Fruit fly (Drosophila melanogaster) whole organism, embryonic: ENCODE results near the gene Alp13.
A peak's percentile ranks its signal among the peaks of the same experiment; 100 is the strongest.

ENCODE experiments used
- Bdp1 ChIP-seq: fragments of 200-800 bp; sonication (Bioruptor generic); optimal IDR thresholded peaks from 3 replicates; lab custom pipeline; 2016; ENCODE audit warnings: missing biosample characterization, missing genetic modification characterization
- CG10543 ChIP-seq: fragments of 200-800 bp; sonication (Bioruptor generic); optimal IDR thresholded peaks from 3 replicates; lab custom pipeline; 2017; ENCODE audit warnings: missing biosample characterization, mild to moderate bottlenecking, missing genetic modification characterization, moderate library complexity
- CG11723 ChIP-seq: fragments of 200-800 bp; sonication (Bioruptor generic); optimal IDR thresholded peaks from 2 replicates; lab custom pipeline; 2017; ENCODE audit warnings: missing biosample characterization, mild to moderate bottlenecking, missing genetic modification characterization
- CG13296 ChIP-seq: fragments of 200-800 bp; sonication (Bioruptor generic); optimal IDR thresholded peaks from 3 replicates; lab custom pipeline; 2018; ENCODE audit warnings: missing biosample characterization, mild to moderate bottlenecking, missing genetic modification characterization
- CG13894 ChIP-seq: fragments of 200-800 bp; sonication (Bioruptor generic); optimal IDR thresholded peaks from 3 replicates; lab custom pipeline; 2018; ENCODE audit warnings: missing biosample characterization, mild to moderate bottlenecking, missing genetic modification characterization, moderate library complexity
- CG14441 ChIP-seq: fragments of 200-800 bp; sonication (Bioruptor generic); IDR thresholded peaks from 2 replicates; pipeline ENCODE4 v1.3.6; 2022; ENCODE audit warnings: missing biosample characterization, missing genetic modification characterization
- CG1602 ChIP-seq: fragments of 200-800 bp; sonication (Bioruptor generic); optimal IDR thresholded peaks from 3 replicates; lab custom pipeline; 2016; ENCODE audit warnings: missing biosample characterization, missing genetic modification characterization
- CG1792 ChIP-seq: fragments of 200-800 bp; sonication (Bioruptor generic); optimal IDR thresholded peaks from 2 replicates; lab custom pipeline; 2016; ENCODE audit warnings: missing biosample characterization, missing genetic modification characterization
- CG18599 ChIP-seq: fragments of 200-800 bp; sonication (Bioruptor generic); optimal IDR thresholded peaks from 3 replicates; lab custom pipeline; 2017; ENCODE audit warnings: missing biosample characterization, missing genetic modification characterization, mild to moderate bottlenecking, moderate library complexity, missing genetic modification reagents
- CG3281 ChIP-seq: fragments of 200-800 bp; sonication (Bioruptor generic); optimal IDR thresholded peaks from 3 replicates; lab custom pipeline; 2017; ENCODE audit warnings: missing biosample characterization, mild to moderate bottlenecking, missing genetic modification characterization
- CG3995 ChIP-seq: fragments of 200-800 bp; sonication (Bioruptor generic); optimal IDR thresholded peaks from 3 replicates; lab custom pipeline; 2016; ENCODE audit warnings: missing biosample characterization, missing genetic modification characterization
- CG4328 ChIP-seq: fragments of 200-800 bp; sonication (Bioruptor generic); optimal IDR thresholded peaks from 3 replicates; lab custom pipeline; 2017; ENCODE audit warnings: missing biosample characterization, missing genetic modification reagents, missing genetic modification characterization
- CG4730 ChIP-seq: fragments of 200-800 bp; sonication (Bioruptor generic); IDR thresholded peaks from 2 replicates; pipeline ENCODE4 v1.3.6; 2022; ENCODE audit warnings: missing biosample characterization, missing genetic modification characterization
- CG5180 ChIP-seq: fragments of 200-800 bp; sonication (Bioruptor generic); optimal IDR thresholded peaks from 3 replicates; lab custom pipeline; 2017; ENCODE audit warnings: missing biosample characterization, missing genetic modification characterization, mild to moderate bottlenecking, moderate library complexity, missing genetic modification reagents
- CG5245 ChIP-seq: fragments of 200-800 bp; sonication (Bioruptor generic); optimal IDR thresholded peaks from 3 replicates; lab custom pipeline; 2016; ENCODE audit warnings: missing biosample characterization, missing genetic modification characterization
- CG6683 ChIP-seq: fragments of 200-800 bp; sonication (Bioruptor generic); optimal IDR thresholded peaks from 2 replicates; lab custom pipeline; 2017; ENCODE audit warnings: missing biosample characterization, mild to moderate bottlenecking, missing genetic modification characterization, missing genetic modification reagents
- CG7271 ChIP-seq: fragments of 200-800 bp; sonication (Bioruptor generic); optimal IDR thresholded peaks from 2 replicates; lab custom pipeline; 2018; ENCODE audit warnings: missing biosample characterization, mild to moderate bottlenecking, missing genetic modification characterization, moderate library complexity
- CG8290 ChIP-seq, 3 experiments: fragments of 200-800 bp; sonication (Bioruptor generic); optimal IDR thresholded peaks; 2 replicates each; lab custom pipeline; 2016 to 2019; ENCODE audit warnings: missing biosample characterization in 3 of 3, missing genetic modification characterization in 3 of 3, mild to moderate bottlenecking in 2 of 3, moderate library complexity in 1 of 3
- CG8359 ChIP-seq: fragments of 200-800 bp; sonication (Bioruptor generic); optimal IDR thresholded peaks from 2 replicates; lab custom pipeline; 2017; ENCODE audit warnings: missing biosample characterization, mild to moderate bottlenecking, missing genetic modification characterization, borderline replicate concordance
- CG8388 ChIP-seq: fragments of 200-800 bp; sonication (Bioruptor generic); optimal IDR thresholded peaks from 2 replicates; lab custom pipeline; 2019; ENCODE audit warnings: missing biosample characterization, mild to moderate bottlenecking, missing genetic modification characterization, moderate library complexity
- CG9727 ChIP-seq: fragments of 200-800 bp; sonication (Bioruptor generic); optimal IDR thresholded peaks from 3 replicates; lab custom pipeline; 2017; ENCODE audit warnings: missing biosample characterization, mild to moderate bottlenecking, missing genetic modification characterization
- CG9797 ChIP-seq: fragments of 200-800 bp; sonication (Bioruptor generic); optimal IDR thresholded peaks from 3 replicates; lab custom pipeline; 2018; ENCODE audit warnings: missing biosample characterization, mild to moderate bottlenecking, missing genetic modification characterization
- D19A ChIP-seq: fragments of 200-800 bp; optimal IDR thresholded peaks from 3 replicates; lab custom pipeline; 2019; ENCODE audit warnings: missing biosample characterization, mild to moderate bottlenecking, missing genetic modification characterization, moderate library complexity
- Dll ChIP-seq: fragments of 200-800 bp; sonication (Bioruptor generic); IDR thresholded peaks from 4 replicates; pipeline ENCODE4 v1.3.6; 2022; ENCODE audit warnings: missing biosample characterization, missing genetic modification characterization; ENCODE audit not compliant: partially characterized antibody
- Doc3 ChIP-seq: fragments of 200-800 bp; sonication (Bioruptor generic); IDR thresholded peaks from 3 replicates; pipeline ENCODE4 v1.3.6; 2022; ENCODE audit warnings: missing biosample characterization, missing genetic modification characterization; ENCODE audit not compliant: partially characterized antibody
- Fer2 ChIP-seq: fragments of 200-800 bp; sonication (Bioruptor generic); optimal IDR thresholded peaks from 2 replicates; lab custom pipeline; 2018; ENCODE audit warnings: missing biosample characterization, mild to moderate bottlenecking, missing genetic modification characterization, moderate library complexity
- Hsf ChIP-seq: fragments of 200-800 bp; sonication (Bioruptor generic); optimal IDR thresholded peaks from 3 replicates; lab custom pipeline; 2016; ENCODE audit warnings: missing biosample characterization, missing genetic modification characterization
- Med ChIP-seq: fragments of 200-800 bp; sonication (Bioruptor generic); peaks from one replicate; lab custom pipeline; 2016; ENCODE audit warnings: missing biosample characterization, missing genetic modification characterization, mild to moderate bottlenecking, inconsistent platforms, moderate library complexity
- Mrtf ChIP-seq: fragments of 200-800 bp; sonication (Bioruptor generic); IDR thresholded peaks from 3 replicates; pipeline ENCODE4 v1.3.6; 2022; ENCODE audit warnings: missing biosample characterization, missing genetic modification characterization
- Myb ChIP-seq: fragments of 200-800 bp; sonication (Bioruptor generic); optimal IDR thresholded peaks from 2 replicates; lab custom pipeline; 2016; ENCODE audit warnings: missing biosample characterization, missing genetic modification characterization
- Six4 ChIP-seq: fragments of 200-800 bp; sonication (Bioruptor generic); optimal IDR thresholded peaks from 2 replicates; lab custom pipeline; 2016; ENCODE audit warnings: missing biosample characterization, missing genetic modification characterization
- Stat92E ChIP-seq, 3 experiments: fragments of >200 bp in 2 of 3; fragments of 200-800 bp in 1 of 3; sonication (Bioruptor generic) in 1 of 3; optimal IDR thresholded peaks; 2 replicates each; lab custom pipeline; 2017 to 2019; ENCODE audit warnings: missing biosample characterization in 3 of 3, missing genetic modification characterization in 3 of 3, mild to moderate bottlenecking in 1 of 3, moderate library complexity in 1 of 3
- al ChIP-seq: fragments of 200-800 bp; sonication (Bioruptor generic); IDR thresholded peaks from 2 replicates; pipeline ENCODE4 v1.3.6; 2022; ENCODE audit warnings: missing biosample characterization, missing genetic modification characterization
- aop ChIP-seq: fragments of 200-800 bp; sonication (Bioruptor generic); IDR thresholded peaks from 2 replicates; pipeline ENCODE4 v1.3.6; 2022; ENCODE audit warnings: missing biosample characterization, missing genetic modification characterization
- ato ChIP-seq: fragments of 200-800 bp; sonication (Bioruptor generic); IDR thresholded peaks from 2 replicates; pipeline ENCODE4 v1.3.6; 2022; ENCODE audit warnings: missing biosample characterization, missing genetic modification characterization; ENCODE audit not compliant: partially characterized antibody
- bab2 ChIP-seq: fragments of 200-800 bp; sonication (Bioruptor generic); optimal IDR thresholded peaks from 2 replicates; lab custom pipeline; 2016; ENCODE audit warnings: missing biosample characterization, missing genetic modification characterization
- crol ChIP-seq: fragments of 200-800 bp; sonication (Bioruptor generic); IDR thresholded peaks from 2 replicates; pipeline ENCODE4 v1.3.6; 2022; ENCODE audit warnings: missing biosample characterization, missing genetic modification characterization
- crp ChIP-seq, 2 experiments: fragments of 200-800 bp; sonication (Bioruptor generic); optimal IDR thresholded peaks; 2 replicates in 1 of 2; 3 replicates in 1 of 2; lab custom pipeline; 2017; ENCODE audit warnings: missing biosample characterization in 2 of 2, missing genetic modification characterization in 2 of 2, mild to moderate bottlenecking in 1 of 2, moderate library complexity in 1 of 2
- danr ChIP-seq: fragments of 200-800 bp; sonication (Bioruptor generic); IDR thresholded peaks from 2 replicates; pipeline ENCODE4 v1.3.6; 2022; ENCODE audit warnings: missing biosample characterization, missing genetic modification characterization
- dimm ChIP-seq: fragments of 200-800 bp; sonication (Bioruptor generic); IDR thresholded peaks from 2 replicates; pipeline ENCODE4 v1.3.6; 2022; ENCODE audit warnings: missing biosample characterization, missing genetic modification characterization
- esg ChIP-seq: fragments of 200-800 bp; sonication (Bioruptor generic); conservative IDR thresholded peaks from 2 replicates; pipeline ENCODE4 v1.3.6; 2022; ENCODE audit warnings: missing biosample characterization, missing genetic modification characterization
- insv ChIP-seq, 2 experiments: fragments of 200-800 bp; sonication (Bioruptor generic); optimal IDR thresholded peaks; 3 replicates each; lab custom pipeline; 2016 to 2018; ENCODE audit warnings: missing biosample characterization in 2 of 2, missing genetic modification characterization in 2 of 2
- jing ChIP-seq: fragments of 200-800 bp; sonication (Bioruptor generic); optimal IDR thresholded peaks from 2 replicates; lab custom pipeline; 2018; ENCODE audit warnings: missing biosample characterization, mild to moderate bottlenecking, missing genetic modification characterization
- lola ChIP-seq, 3 experiments: fragments of >200 bp in 2 of 3; fragments of 200-800 bp in 1 of 3; sonication (Bioruptor generic) in 1 of 3; optimal IDR thresholded peaks; 2 replicates each; lab custom pipeline; 2017 to 2019; ENCODE audit warnings: missing biosample characterization in 3 of 3, missing genetic modification characterization in 3 of 3, mild to moderate bottlenecking in 1 of 3, moderate library complexity in 1 of 3
- ro ChIP-seq: fragments of 200-800 bp; sonication (Bioruptor generic); IDR thresholded peaks from 2 replicates; pipeline ENCODE4 v1.3.6; 2022; ENCODE audit warnings: missing biosample characterization, missing genetic modification characterization
- sna ChIP-seq: fragments of 200-800 bp; sonication (Bioruptor generic); IDR thresholded peaks from 2 replicates; pipeline ENCODE4 v1.3.6; 2022; ENCODE audit warnings: missing biosample characterization, missing genetic modification characterization; ENCODE audit not compliant: partially characterized antibody
- stwl ChIP-seq: fragments of 200-800 bp; sonication (Bioruptor generic); optimal IDR thresholded peaks from 3 replicates; lab custom pipeline; 2018; ENCODE audit warnings: missing biosample characterization, mild to moderate bottlenecking, missing genetic modification characterization, moderate library complexity
- trh ChIP-seq: fragments of 200-800 bp; sonication (Bioruptor generic); optimal IDR thresholded peaks from 2 replicates; lab custom pipeline; 2016; ENCODE audit warnings: missing biosample characterization, missing genetic modification characterization
- twi ChIP-seq: fragments of 200-800 bp; optimal IDR thresholded peaks from 2 replicates; lab custom pipeline; 2019; ENCODE audit warnings: missing biosample characterization, mild to moderate bottlenecking, missing genetic modification characterization, moderate library complexity
- wor ChIP-seq: fragments of 200-800 bp; sonication (Bioruptor generic); IDR thresholded peaks from 2 replicates; pipeline ENCODE4 v1.3.6; 2022; ENCODE audit warnings: missing biosample characterization, missing genetic modification characterization

Alp13 gene

DNA sequence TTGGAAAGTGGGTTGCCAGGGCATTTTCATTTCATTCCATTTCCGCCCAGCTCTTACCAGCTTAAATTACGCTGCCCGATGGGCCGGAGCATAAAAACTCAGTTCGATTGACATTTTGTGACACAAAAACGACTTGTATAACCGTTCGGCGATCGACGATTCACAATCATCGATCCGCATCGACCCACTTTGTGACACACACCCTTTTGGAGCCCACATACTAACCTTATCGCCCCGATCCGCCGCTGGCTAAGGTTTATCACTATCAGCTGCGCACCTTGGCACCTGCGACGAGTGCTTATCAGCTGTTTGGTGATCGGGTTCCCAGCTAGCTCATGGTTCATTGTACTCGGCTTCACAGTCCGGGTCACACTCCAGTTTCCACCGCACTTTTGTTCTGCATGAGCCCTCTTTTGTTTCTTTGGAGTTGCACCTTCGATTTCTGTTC, 24.3 kb upstream of the Alp13 start (continued):
- TF ChIP-seq ro (GFP tag; lab: Robert Waterston, UW): no peak
- TF ChIP-seq CG5180 (GFP tag; lab: Kevin White, UChicago): peak; percentile 31
- TF ChIP-seq CG1792 (GFP tag; lab: Kevin White, UChicago): no peak
- no peak for TF ChIP-seq CG4328 (GFP tag; lab: Kevin White, UChicago)
- no peak for TF ChIP-seq Doc3 (GFP tag; lab: Robert Waterston, UW)
- no peak for TF ChIP-seq sna (GFP tag; lab: Robert Waterston, UW)
- no peak for TF ChIP-seq CG8359
- TF ChIP-seq CG5245 (GFP tag; lab: Kevin White, UChicago): no peak
- TF ChIP-seq CG14441 (GFP tag; lab: Robert Waterston, UW): no peak
- TF ChIP-seq CG1602 (GFP tag; lab: Kevin White, UChicago): no peak
- no peak for TF ChIP-seq CG3995 (GFP tag; lab: Kevin White, UChicago)
- no peak for TF ChIP-seq CG8290 (GFP tag; optimal IDR thresholded peaks at IDR 0.05; lab: Kevin White, UChicago)
- TF ChIP-seq CG8290 (tag; optimal IDR thresholded peaks at IDR 0.05; lab: Kevin White, UChicago): peak in 1 of 2 experiments; percentile 46
- TF ChIP-seq CG10543 (GFP tag; lab: Kevin White, UChicago): peak; percentile 91
- peak; percentile 79 for TF ChIP-seq Med (GFP tag; lab: Kevin White, UChicago)
- TF ChIP-seq Dll (GFP tag; lab: Robert Waterston, UW): no peak
- TF ChIP-seq danr (GFP tag; lab: Robert Waterston, UW): no peak
- no peak for TF ChIP-seq stwl
- no peak for TF ChIP-seq CG11723 (GFP tag; lab: Kevin White, UChicago)
- TF ChIP-seq bab2 (GFP tag; lab: Kevin White, UChicago): no peak
- no peak for TF ChIP-seq CG4730 (GFP tag; lab: Robert Waterston, UW)
- no peak for TF ChIP-seq esg
- no peak for TF ChIP-seq ato (GFP tag; lab: Robert Waterston, UW)
- TF ChIP-seq Stat92E (GFP tag; optimal IDR thresholded peaks at IDR 0.05; lab: Kevin White, UChicago): no peak
- TF ChIP-seq dimm: no peak
- no peak for TF ChIP-seq CG6683 (GFP tag; lab: Kevin White, UChicago)
- TF ChIP-seq Bdp1: no peak
- no peak for TF ChIP-seq D19A (tag; lab: Kevin White, UChicago)
- TF ChIP-seq Fer2: no peak
- TF ChIP-seq Six4: no peak
- no peak for TF ChIP-seq jing (GFP tag; lab: Kevin White, UChicago)
- TF ChIP-seq CG18599: peak; percentile 32
- TF ChIP-seq CG3281 (GFP tag; lab: Kevin White, UChicago): no peak
- no peak for TF ChIP-seq insv (GFP tag; optimal IDR thresholded peaks at IDR 0.05; lab: Kevin White, UChicago)
- TF ChIP-seq CG8388: no peak
- no peak for TF ChIP-seq al
- TF ChIP-seq CG13296 (GFP tag; lab: Kevin White, UChicago): peak; percentile 34
- TF ChIP-seq crp (GFP tag; optimal IDR thresholded peaks at IDR 0.05; lab: Kevin White, UChicago): peak in 1 of 2 experiments; percentile 7
- peak; percentile 23 for TF ChIP-seq twi (tag; lab: Kevin White, UChicago)
- no peak for TF ChIP-seq wor (GFP tag; lab: Robert Waterston, UW)
- TF ChIP-seq CG7271 (tag; lab: Kevin White, UChicago): no peak
- peak; percentile 37; the same call in 1 of the 2 replicates for TF ChIP-seq crol (GFP tag; lab: Robert Waterston, UW)
- TF ChIP-seq lola (GFP tag; optimal IDR thresholded peaks at IDR 0.05; lab: Kevin White, UChicago): peak in 1 of 3 experiments; percentile 10
- no peak for TF ChIP-seq CG9727
- TF ChIP-seq Hsf (GFP tag; lab: Kevin White, UChicago): no peak
- TF ChIP-seq aop (GFP tag; lab: Robert Waterston, UW): no peak
- TF ChIP-seq CG13894: no peak
- no peak for TF ChIP-seq CG9797
- TF ChIP-seq trh (GFP tag; lab: Kevin White, UChicago): no peak
- no peak for TF ChIP-seq Mrtf (GFP tag; lab: Robert Waterston, UW)
- no peak for TF ChIP-seq Myb
